Worm (Caenorhabditis elegans): Measurements from ENCODE around the gene M03E7.3.

Gene M03E7.3

ce11 chrV:5628014-5628413, 13.2 kb downstream of the M03E7.3 start:
- TF ChIP-seq ceh-100 (GFP tag; IDR thresholded peaks at IDR 0.05) (no peak), K12H6.12 (tag; optimal IDR thresholded peaks at IDR 0.05) (peak; percentile 17)

ce11 chrV:5630792-5631191, 16.0 kb downstream of the M03E7.3 start, which contains the start of gene acy-4:
Gene acy-4 (minus strand): TSS chrV:5630892.
- TF ChIP-seq ztf-28 (GFP tag; IDR thresholded peaks at IDR 0.05): no peak
- no peak for TF ChIP-seq F10E7.11 (tag; optimal IDR thresholded peaks at IDR 0.05)
- TF ChIP-seq K11D2.4 (GFP tag; IDR thresholded peaks at IDR 0.05): no peak
- no peak for TF ChIP-seq ztf-22 (GFP tag; optimal IDR thresholded peaks at IDR 0.05)
- no peak for TF ChIP-seq lsy-27 (tag; optimal IDR thresholded peaks at IDR 0.05; ENCODE audit: borderline replicate concordance, insufficient read depth)
- TF ChIP-seq Y79H2A.3 (GFP tag; conservative IDR thresholded peaks at IDR 0.05): no peak
- no peak for TF ChIP-seq nhr-120 (GFP tag; IDR thresholded peaks at IDR 0.05)
- TF ChIP-seq atf-7 (tag; optimal IDR thresholded peaks at IDR 0.05): no peak

- TF ChIP-seq Y67H2A.10 (GFP tag; conservative IDR thresholded peaks at IDR 0.05) (no peak), F55B11.4 (tag; optimal IDR thresholded peaks at IDR 0.05; ENCODE audit: borderline replicate concordance, insufficient read depth) (no peak), F10E7.11 (tag; optimal IDR thresholded peaks at IDR 0.05) (no peak), attf-5 (GFP tag; optimal IDR thresholded peaks at IDR 0.05) (no peak), fkh-3 (tag; optimal IDR thresholded peaks at IDR 0.05) (no peak), nhr-80 (tag; optimal IDR thresholded peaks at IDR 0.05) (peak; percentile 38), F37B4.10 (GFP tag; IDR thresholded peaks at IDR 0.05) (no peak), T07F8.4 (tag; optimal IDR thresholded peaks at IDR 0.05) (no peak), dpl-1 (GFP tag; optimal IDR thresholded peaks at IDR 0.05) (no peak)
These were observed 19.6 kb downstream of the M03E7.3 start for ce11 chrV:5634445-5634844.

- TF ChIP-seq F33H1.4 (GFP tag; IDR thresholded peaks at IDR 0.05): peak; percentile 66
- 0 out of 2 replicates have a peak, but pooled peaks have one; percentile 29 for TF ChIP-seq madf-8 (GFP tag; conservative IDR thresholded peaks at IDR 0.05)
- peak; percentile 39; the same call in 1 of the 2 replicates for TF ChIP-seq ceh-91 (GFP tag; IDR thresholded peaks at IDR 0.05)
These were observed 25.2 kb downstream of the M03E7.3 start for ce11 chrV:5640072-5640471.

- TF ChIP-seq F22D6.2 (tag; optimal IDR thresholded peaks at IDR 0.05): no peak
- no peak for TF ChIP-seq F39B2.1 (GFP tag; IDR thresholded peaks at IDR 0.05)
- no peak for TF ChIP-seq atf-7 (tag; optimal IDR thresholded peaks at IDR 0.05)
- TF ChIP-seq lin-26 (GFP tag; IDR thresholded peaks at IDR 0.05): no peak
- no peak for TF ChIP-seq madf-3 (GFP tag; IDR thresholded peaks at IDR 0.05)
- TF ChIP-seq let-526 (GFP tag; IDR thresholded peaks at IDR 0.05): no peak
- TF ChIP-seq D2030.7 (GFP tag; IDR thresholded peaks at IDR 0.05): no peak
- TF ChIP-seq die-1 (tag; optimal IDR thresholded peaks at IDR 0.05): no peak
- TF ChIP-seq hrde-1 (tag; optimal IDR thresholded peaks at IDR 0.05; ENCODE audit: borderline replicate concordance): no peak
- no peak for TF ChIP-seq ztf-18 (tag; optimal IDR thresholded peaks at IDR 0.05)
- TF ChIP-seq let-607 (tag; optimal IDR thresholded peaks at IDR 0.05): no peak
- no peak for TF ChIP-seq B0261.1 (tag; optimal IDR thresholded peaks at IDR 0.05)
- no peak for TF ChIP-seq zim-3 (tag; optimal IDR thresholded peaks at IDR 0.05)
- no peak for TF ChIP-seq attf-5 (GFP tag; optimal IDR thresholded peaks at IDR 0.05)
These were observed 29.3 kb downstream of the M03E7.3 start, which contains the start of gene srx-117 for ce11 chrV:5644171-5644570. Gene srx-117 (plus strand): TSS chrV:5644471.

Data from whole organism, young adult.